Worm (Caenorhabditis elegans): ENCODE measurements around the gene ncx-9.

ce11 chrV:5032176-5032575 lies 37.1 kb upstream of the ncx-9 start:
- TF ChIP-seq lin-39 (tag; optimal IDR thresholded peaks at IDR 0.05) (no peak), nhr-25 (tag; optimal IDR thresholded peaks at IDR 0.05) (no peak), ama-1 (optimal IDR thresholded peaks at IDR 0.05) (no peak), ztf-4 (tag; optimal IDR thresholded peaks at IDR 0.05) (no peak), lin-13 (GFP tag; optimal IDR thresholded peaks at IDR 0.05) (no peak), aly-2 (tag; optimal IDR thresholded peaks at IDR 0.05) (no peak), snpc-4 (tag; optimal IDR thresholded peaks at IDR 0.05) (no peak), nhr-11 (tag; optimal IDR thresholded peaks at IDR 0.05) (no peak), nhr-77 (tag; optimal IDR thresholded peaks at IDR 0.05) (no peak)
